Worm (Caenorhabditis elegans): ENCODE results near the gene T05G5.4.

Gene T05G5.4

DNA sequence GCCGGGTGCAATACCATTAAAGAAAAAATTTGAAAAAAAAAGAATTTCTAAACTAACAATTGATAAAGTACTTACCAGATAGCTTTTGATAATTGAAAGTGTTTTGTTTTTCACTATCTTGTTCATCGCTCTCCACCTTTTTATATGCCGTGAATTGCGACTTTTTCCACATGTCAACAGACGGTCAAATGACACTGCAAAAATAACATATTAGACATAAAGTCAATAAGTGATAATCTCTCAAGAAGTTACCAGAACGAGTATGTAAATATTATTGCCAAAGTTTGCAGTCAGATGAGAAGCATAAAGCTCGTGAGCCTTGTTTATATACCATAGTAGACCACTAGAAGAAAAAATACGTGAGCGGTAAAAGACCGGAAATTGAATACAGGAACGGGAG lies 12.9 kb upstream of the T05G5.4 start, which contains the start of gene dao-6:
Gene dao-6, minus strand, starts transcription at position 345 of the 400 bp plus-strand sequence.
- TF ChIP-seq klf-2 (GFP tag; conservative IDR thresholded peaks at IDR 0.05): no peak
- no peak for TF ChIP-seq ref-1 (GFP tag; conservative IDR thresholded peaks at IDR 0.05)
- TF ChIP-seq T22C8.4 (GFP tag; IDR thresholded peaks at IDR 0.05): no peak
- no peak for TF ChIP-seq cog-1 (tag; optimal IDR thresholded peaks at IDR 0.05)
- TF ChIP-seq tab-1 (GFP tag; IDR thresholded peaks at IDR 0.05): no peak
- no peak for TF ChIP-seq ztf-29 (GFP tag; IDR thresholded peaks at IDR 0.05)
- TF ChIP-seq med-1 (GFP tag; optimal IDR thresholded peaks at IDR 0.05; ENCODE audit: insufficient read depth): no peak
- TF ChIP-seq ztf-23 (GFP tag; IDR thresholded peaks at IDR 0.05): no peak

DNA sequence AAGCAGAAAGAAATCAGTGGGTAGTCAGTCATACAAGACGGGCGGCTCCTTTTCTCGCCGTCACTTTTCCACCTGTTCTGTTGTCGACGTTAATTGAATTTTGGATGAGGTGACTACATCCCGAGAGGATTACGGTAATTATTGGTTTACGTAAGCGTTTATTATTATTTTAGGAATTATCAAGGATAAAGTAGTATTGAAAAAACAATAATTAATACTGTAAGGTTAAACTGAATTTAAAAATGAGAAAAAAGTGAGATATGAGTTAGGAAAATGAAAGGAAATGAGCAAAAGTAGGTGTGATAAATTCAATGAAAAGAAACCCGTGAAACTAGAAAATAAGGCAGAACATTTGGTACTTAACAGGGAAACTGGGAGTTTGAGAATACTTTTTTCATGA lies 9.8 kb upstream of the T05G5.4 start, which contains the start of gene hlh-4:
Gene hlh-4, minus strand, starts transcription at position 101 of the 400 bp plus-strand sequence.
- TF ChIP-seq klf-2 (GFP tag; conservative IDR thresholded peaks at IDR 0.05) (no peak), cog-1 (tag; optimal IDR thresholded peaks at IDR 0.05) (no peak), med-1 (GFP tag; optimal IDR thresholded peaks at IDR 0.05; ENCODE audit: insufficient read depth) (no peak), tab-1 (GFP tag; IDR thresholded peaks at IDR 0.05) (no peak), ztf-29 (GFP tag; IDR thresholded peaks at IDR 0.05) (no peak), flt-1 (GFP tag; IDR thresholded peaks at IDR 0.05) (no peak), ztf-23 (GFP tag; IDR thresholded peaks at IDR 0.05) (no peak), T22C8.4 (GFP tag; IDR thresholded peaks at IDR 0.05) (no peak), ref-1 (GFP tag; conservative IDR thresholded peaks at IDR 0.05) (no peak)

DNA sequence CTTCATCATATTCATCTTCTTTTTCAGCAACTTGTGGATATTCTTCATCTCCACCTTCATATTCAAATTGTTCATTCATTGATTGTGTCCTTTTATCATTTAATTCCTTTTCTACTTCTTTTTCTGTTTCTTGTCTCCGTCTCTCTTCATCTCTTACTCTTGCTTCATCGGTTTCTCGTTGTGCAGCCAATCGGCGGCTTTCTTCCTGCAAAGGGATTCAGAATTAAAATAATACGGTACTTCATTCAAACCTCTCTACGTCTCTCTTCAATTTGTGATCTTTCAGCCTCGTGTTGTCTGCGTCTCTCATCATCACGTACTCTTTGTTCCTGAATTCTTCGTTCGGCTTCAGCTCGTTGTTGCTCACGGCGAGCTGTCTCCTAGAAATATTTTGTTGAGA lies 8.1 kb upstream of the T05G5.4 start:
- no peak for TF ChIP-seq T22C8.4 (GFP tag; IDR thresholded peaks at IDR 0.05)
- no peak for TF ChIP-seq ztf-23 (GFP tag; IDR thresholded peaks at IDR 0.05)
- TF ChIP-seq klf-2 (GFP tag; conservative IDR thresholded peaks at IDR 0.05): no peak
- no peak for TF ChIP-seq flt-1 (GFP tag; IDR thresholded peaks at IDR 0.05)
- no peak for TF ChIP-seq tab-1 (GFP tag; IDR thresholded peaks at IDR 0.05)
- no peak for TF ChIP-seq med-1 (GFP tag; optimal IDR thresholded peaks at IDR 0.05; ENCODE audit: insufficient read depth)
- no peak for TF ChIP-seq ztf-29 (GFP tag; IDR thresholded peaks at IDR 0.05)
- TF ChIP-seq ref-1 (GFP tag; conservative IDR thresholded peaks at IDR 0.05): no peak
- TF ChIP-seq cog-1 (tag; optimal IDR thresholded peaks at IDR 0.05): no peak

DNA sequence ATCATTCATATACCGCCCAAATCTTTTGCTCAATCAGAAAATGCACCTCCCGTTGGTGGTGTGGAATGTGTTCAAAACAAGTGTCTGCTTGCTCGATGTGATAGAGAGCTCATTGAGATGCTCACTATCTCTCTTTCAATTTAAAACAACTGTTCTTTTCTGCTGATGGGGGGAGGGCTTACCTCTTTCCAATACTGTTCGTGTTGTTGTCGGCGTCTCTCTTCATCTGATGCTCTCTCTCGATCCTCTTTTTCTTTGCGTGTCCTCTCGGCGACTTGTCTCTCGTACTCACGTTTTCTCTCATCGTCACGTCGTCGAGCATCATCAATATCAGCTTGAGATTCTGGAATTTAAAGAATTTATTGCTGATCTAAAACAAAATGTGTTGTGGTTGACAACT lies 6.7 kb upstream of the T05G5.4 start:
- TF ChIP-seq ztf-29 (GFP tag; IDR thresholded peaks at IDR 0.05): 0 out of 2 replicates have a peak, but pooled peaks have one; percentile 38
- no peak for TF ChIP-seq klf-2 (GFP tag; conservative IDR thresholded peaks at IDR 0.05)

DNA sequence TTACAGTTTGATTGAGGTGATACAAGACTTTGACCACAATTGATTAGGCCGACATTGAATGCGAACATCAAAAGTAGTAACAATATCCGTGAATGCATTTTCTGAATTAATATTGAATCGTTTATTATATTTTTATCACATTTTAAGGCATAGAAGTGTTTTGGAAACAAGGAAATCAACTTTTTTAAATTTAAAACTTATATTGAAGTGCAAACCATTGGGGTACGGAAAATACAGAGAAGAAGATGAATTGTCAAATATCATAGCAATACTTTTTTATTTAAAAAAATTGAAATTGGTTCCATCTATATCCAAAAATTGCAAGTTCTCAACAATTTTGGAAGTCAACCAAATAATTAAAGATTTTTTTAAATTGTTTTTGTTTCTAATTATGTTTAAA lies 5.5 kb upstream of the T05G5.4 start, which contains the start of gene T05G5.1:
Gene T05G5.1, minus strand, starts transcription at position 101 of the 400 bp plus-strand sequence.
- TF ChIP-seq cog-1 (tag; optimal IDR thresholded peaks at IDR 0.05): no peak
- no peak for TF ChIP-seq klf-2 (GFP tag; conservative IDR thresholded peaks at IDR 0.05)
- TF ChIP-seq tab-1 (GFP tag; IDR thresholded peaks at IDR 0.05): no peak
- no peak for TF ChIP-seq ref-1 (GFP tag; conservative IDR thresholded peaks at IDR 0.05)
- no peak for TF ChIP-seq med-1 (GFP tag; optimal IDR thresholded peaks at IDR 0.05; ENCODE audit: insufficient read depth)
- no peak for TF ChIP-seq flt-1 (GFP tag; IDR thresholded peaks at IDR 0.05)
- no peak for TF ChIP-seq ztf-29 (GFP tag; IDR thresholded peaks at IDR 0.05)
- TF ChIP-seq T22C8.4 (GFP tag; IDR thresholded peaks at IDR 0.05): no peak
- no peak for TF ChIP-seq ztf-23 (GFP tag; IDR thresholded peaks at IDR 0.05)

DNA sequence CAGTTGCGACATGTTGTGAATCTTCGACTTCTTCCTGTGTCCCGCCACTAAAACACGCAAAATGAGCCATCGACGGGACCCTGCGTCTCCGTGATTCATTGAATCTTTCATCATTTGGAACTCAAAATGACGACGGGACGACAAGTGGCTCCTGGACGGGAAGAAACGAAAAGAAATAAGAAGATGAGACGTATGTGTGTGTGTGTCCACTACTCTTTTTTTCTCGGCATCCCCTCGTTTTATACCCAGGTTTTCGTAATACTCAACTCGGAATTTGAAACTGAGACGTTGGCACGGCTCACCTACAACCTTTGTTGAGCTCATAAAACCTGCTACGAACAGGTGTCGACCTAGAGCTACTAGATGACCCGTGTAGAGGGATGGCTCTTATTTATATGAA lies 4.2 kb upstream of the T05G5.4 start:
- TF ChIP-seq klf-2 (GFP tag; conservative IDR thresholded peaks at IDR 0.05): no peak

DNA sequence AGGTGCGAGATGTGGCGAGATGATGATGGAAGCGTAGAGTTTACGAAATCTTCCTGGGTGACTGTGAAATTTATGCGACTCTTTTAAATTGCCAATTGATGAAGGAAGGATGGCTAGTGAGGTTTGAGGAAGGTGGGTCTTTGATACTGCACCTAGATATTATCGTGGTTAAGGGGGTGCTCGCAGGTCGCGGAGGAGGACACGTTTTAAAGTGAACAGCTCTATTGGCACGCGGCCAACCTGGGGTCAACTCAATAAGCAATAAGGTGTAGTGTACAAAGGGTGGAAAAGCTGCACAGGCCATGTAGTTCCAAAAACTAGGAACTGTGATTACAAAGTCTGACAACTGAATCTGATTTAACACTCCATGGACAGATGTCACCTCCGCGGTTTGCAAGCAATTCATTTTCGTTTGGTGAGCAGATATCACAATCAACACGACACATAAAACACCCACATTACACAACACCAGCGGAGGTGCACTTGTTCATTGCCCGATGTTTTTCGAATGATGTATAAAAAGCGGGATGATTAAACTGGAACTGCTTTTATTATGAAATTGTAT lies 3.3 kb upstream of the T05G5.4 start:
- TF ChIP-seq flt-1 (GFP tag; IDR thresholded peaks at IDR 0.05) (no peak), ztf-23 (GFP tag; IDR thresholded peaks at IDR 0.05) (no peak), cog-1 (tag; optimal IDR thresholded peaks at IDR 0.05) (no peak), ref-1 (GFP tag; conservative IDR thresholded peaks at IDR 0.05) (no peak), ztf-29 (GFP tag; IDR thresholded peaks at IDR 0.05) (no peak), med-1 (GFP tag; optimal IDR thresholded peaks at IDR 0.05; ENCODE audit: insufficient read depth) (no peak), tab-1 (GFP tag; IDR thresholded peaks at IDR 0.05) (no peak), klf-2 (GFP tag; conservative IDR thresholded peaks at IDR 0.05) (no peak), T22C8.4 (GFP tag; IDR thresholded peaks at IDR 0.05) (no peak)

DNA sequence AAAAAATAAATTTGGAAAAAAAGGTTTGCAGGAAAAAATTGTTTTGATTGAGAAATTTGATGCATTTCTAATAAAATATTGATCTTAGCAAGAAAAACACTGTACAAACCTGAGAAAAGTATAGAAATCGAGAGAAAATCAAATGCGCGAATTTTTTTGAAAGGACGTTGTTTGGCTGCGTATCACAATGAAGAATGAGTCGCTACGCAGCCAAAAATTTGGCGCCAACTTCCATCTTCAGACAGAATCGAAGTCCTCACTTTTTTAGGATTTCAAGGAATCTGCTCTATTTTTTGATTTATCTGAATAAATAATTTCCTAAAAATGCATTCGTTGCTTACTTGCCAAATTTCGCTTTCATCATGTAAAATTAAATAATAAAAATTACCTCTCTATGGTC lies 2.1 kb upstream of the T05G5.4 start:
- TF ChIP-seq T22C8.4 (GFP tag; IDR thresholded peaks at IDR 0.05): no peak
- no peak for TF ChIP-seq tab-1 (GFP tag; IDR thresholded peaks at IDR 0.05)
- TF ChIP-seq flt-1 (GFP tag; IDR thresholded peaks at IDR 0.05): no peak

DNA sequence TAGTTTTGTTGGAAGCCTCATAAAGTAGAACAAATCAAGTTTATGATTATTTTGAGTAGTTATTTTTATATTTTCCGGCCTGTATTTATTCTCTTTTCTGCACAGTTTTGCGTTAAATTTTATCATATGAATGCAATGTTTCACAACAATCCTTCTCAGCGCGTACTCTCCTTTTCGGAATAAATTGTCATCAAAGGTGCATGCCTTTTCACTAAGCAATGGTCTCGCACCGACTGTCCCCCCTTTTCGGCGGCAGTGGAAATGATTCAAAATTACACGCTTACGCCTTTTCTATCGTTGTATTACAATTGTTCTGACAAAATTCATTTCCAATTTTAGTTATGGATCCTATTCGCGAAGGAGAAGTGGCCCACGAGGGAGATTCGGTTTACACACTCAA lies 1.6 kb upstream of the T05G5.4 start, which contains the start of the genes iff-1 and cdk-1:
Gene iff-1, minus strand, starts transcription at position 61 of the 400 bp plus-strand sequence.
Gene cdk-1, plus strand, starts transcription at position 340 of the 400 bp plus-strand sequence.
- TF ChIP-seq cog-1 (tag; optimal IDR thresholded peaks at IDR 0.05) (no peak), flt-1 (GFP tag; IDR thresholded peaks at IDR 0.05) (0 out of 2 replicates have a peak, but pooled peaks have one; percentile 25)

DNA sequence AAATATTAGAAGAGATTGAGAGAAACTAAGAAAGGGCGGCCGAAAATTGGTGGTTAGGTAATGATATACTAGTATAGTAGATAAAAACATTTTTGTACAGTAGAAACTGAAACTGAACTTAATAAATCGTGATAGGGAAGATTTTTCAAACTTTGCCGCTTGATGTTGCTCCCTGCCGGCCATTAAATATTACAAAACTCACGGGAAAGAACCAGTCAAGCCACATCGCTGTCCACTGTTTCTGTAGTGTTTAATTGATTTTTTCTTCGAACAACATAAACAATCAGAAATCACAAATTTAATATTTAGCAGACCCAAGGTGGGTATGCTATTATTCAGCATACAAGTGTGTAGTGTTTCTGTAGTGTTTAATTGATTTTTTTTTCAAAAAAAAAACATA lies 2.3 kb downstream of the T05G5.4 start, which contains the start of gene T05G5.5:
Gene T05G5.5, minus strand, starts transcription at position 359 of the 400 bp plus-strand sequence.
- TF ChIP-seq ztf-23 (GFP tag; IDR thresholded peaks at IDR 0.05): no peak
- TF ChIP-seq tab-1 (GFP tag; IDR thresholded peaks at IDR 0.05): no peak

DNA sequence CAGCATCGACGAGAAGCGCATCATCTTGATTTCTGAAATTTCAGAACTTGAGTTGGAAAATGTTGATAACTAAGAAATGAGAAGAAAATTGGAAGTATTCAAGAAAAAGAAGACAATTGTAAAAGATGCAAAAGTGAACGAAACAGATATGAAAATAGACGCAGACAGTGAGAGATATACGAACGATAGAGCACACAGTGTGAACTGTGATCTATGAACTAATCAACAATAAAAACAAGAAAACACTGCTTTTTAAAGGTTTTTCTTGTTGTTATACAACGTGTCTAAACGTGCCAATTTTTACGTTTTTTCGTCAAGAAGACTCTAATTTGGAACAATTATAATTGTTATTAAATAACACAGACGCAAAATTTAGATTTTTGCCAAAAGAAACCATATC lies 4.1 kb downstream of the T05G5.4 start, which contains the start of gene ech-6:
Gene ech-6, minus strand, starts transcription at position 32 of the 400 bp plus-strand sequence.
- TF ChIP-seq flt-1 (GFP tag; IDR thresholded peaks at IDR 0.05) (no peak), cog-1 (tag; optimal IDR thresholded peaks at IDR 0.05) (no peak), ref-1 (GFP tag; conservative IDR thresholded peaks at IDR 0.05) (no peak), ztf-29 (GFP tag; IDR thresholded peaks at IDR 0.05) (no peak), T22C8.4 (GFP tag; IDR thresholded peaks at IDR 0.05) (no peak), tab-1 (GFP tag; IDR thresholded peaks at IDR 0.05) (no peak), ztf-23 (GFP tag; IDR thresholded peaks at IDR 0.05) (no peak), med-1 (GFP tag; optimal IDR thresholded peaks at IDR 0.05; ENCODE audit: insufficient read depth) (no peak), klf-2 (GFP tag; conservative IDR thresholded peaks at IDR 0.05) (no peak)
